Worm (Caenorhabditis elegans) whole organism, L1 larva: Measurements from ENCODE around the gene fbxa-206.

Experiments used
- aly-2 ChIP-seq: fragments of 150-350 bp; optimal IDR thresholded peaks from 2 replicates; lab custom pipeline; 2014; ENCODE audit warnings: missing biosample characterization, missing genetic modification characterization
- blmp-1 ChIP-seq: fragments of 150-350 bp; optimal IDR thresholded peaks from 2 replicates; lab custom pipeline; 2014; ENCODE audit warnings: missing biosample characterization, missing genetic modification characterization
- ceh-88 ChIP-seq: fragments of 200-800 bp; sonication (Bioruptor generic); IDR thresholded peaks from 2 replicates; pipeline ENCODE4 v1.3.6; 2022; ENCODE audit warnings: missing genetic modification characterization, missing compliant biosample characterization
- hlh-4 ChIP-seq: sonication (generic microtip); optimal IDR thresholded peaks from 2 replicates; lab custom pipeline; 2016; ENCODE audit warnings: mild to moderate bottlenecking, missing genetic modification characterization, missing compliant biosample characterization
- nhr-237 ChIP-seq: fragments of 150-350 bp; optimal IDR thresholded peaks from 2 replicates; lab custom pipeline; 2014; ENCODE audit warnings: missing biosample characterization, missing genetic modification characterization
- nhr-28 ChIP-seq: fragments of 150-350 bp; optimal IDR thresholded peaks from 2 replicates; lab custom pipeline; 2014; ENCODE audit warnings: missing biosample characterization, missing genetic modification characterization
- pqm-1 ChIP-seq: sonication (generic microtip); optimal IDR thresholded peaks from 3 replicates; lab custom pipeline; 2017; ENCODE audit warnings: missing biosample characterization, missing genetic modification characterization

DNA sequence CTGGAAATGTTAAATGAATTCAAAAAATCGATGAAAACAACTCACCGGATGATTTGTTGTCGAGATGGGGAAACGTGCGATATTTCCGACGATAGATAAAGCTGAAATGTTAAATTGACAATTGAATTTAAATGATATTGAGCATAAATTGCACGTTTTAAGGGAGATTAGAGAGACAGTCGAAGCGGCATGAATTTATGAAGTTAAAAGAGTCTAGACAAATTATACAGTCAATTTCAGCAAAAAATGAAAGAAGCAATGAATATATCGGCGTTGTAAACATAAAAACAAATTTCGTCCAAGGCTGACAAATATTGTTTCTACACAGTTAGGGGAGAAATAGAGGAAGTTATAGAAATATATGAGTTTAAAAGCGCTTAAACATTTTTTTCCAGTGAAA lies 9.1 kb upstream of the fbxa-206 start, which contains the start of gene Y102A5C.36:
- TF ChIP-seq pqm-1 (tag; lab: Kevin White, UChicago) (no peak), blmp-1 (tag; lab: Kevin White, UChicago) (no peak), ceh-88 (no peak), nhr-237 (tag; lab: Kevin White, UChicago) (no peak), hlh-4 (no peak), nhr-28 (tag; lab: Kevin White, UChicago) (no peak), aly-2 (no peak)
